Worm (Caenorhabditis elegans) whole organism, late embryonic: ENCODE results near the gene F20A1.8.

Source experiments
- F13H6.1 ChIP-seq: sonication (generic microtip); optimal IDR thresholded peaks from 2 replicates; lab custom pipeline; 2016; ENCODE audit warnings: missing genetic modification characterization, missing compliant biosample characterization
- Y22D7AL.16 ChIP-seq: sonication (generic microtip); optimal IDR thresholded peaks from 2 replicates; lab custom pipeline; 2016; ENCODE audit warnings: missing genetic modification characterization, missing compliant biosample characterization
- ceh-14 ChIP-seq: sonication (generic microtip); optimal IDR thresholded peaks from 2 replicates; lab custom pipeline; 2016; ENCODE audit warnings: missing genotype, missing genetic modification characterization, missing compliant biosample characterization
- ceh-19 ChIP-seq: fragments of 200-800 bp; sonication (Bioruptor generic); optimal IDR thresholded peaks from 2 replicates; lab custom pipeline; 2018; ENCODE audit warnings: mild to moderate bottlenecking, missing genetic modification characterization, missing compliant biosample characterization
- ceh-2 ChIP-seq: sonication (generic microtip); optimal IDR thresholded peaks from 2 replicates; lab custom pipeline; 2016; ENCODE audit warnings: missing genotype, missing genetic modification characterization, missing compliant biosample characterization
- ceh-6 ChIP-seq: fragments of 200-800 bp; sonication (Bioruptor generic); optimal IDR thresholded peaks from 2 replicates; lab custom pipeline; 2018; ENCODE audit warnings: mild to moderate bottlenecking, missing genetic modification characterization, missing compliant biosample characterization
- ets-4 ChIP-seq: sonication (generic microtip); optimal IDR thresholded peaks from 2 replicates; lab custom pipeline; 2016; ENCODE audit warnings: missing genetic modification characterization, missing compliant biosample characterization
- hlh-13 ChIP-seq: fragments of 200-800 bp; sonication (Bioruptor generic); optimal IDR thresholded peaks from 2 replicates; lab custom pipeline; 2018; ENCODE audit warnings: mild to moderate bottlenecking, missing genetic modification characterization, missing compliant biosample characterization
- madf-2 ChIP-seq: sonication (generic microtip); optimal IDR thresholded peaks from 2 replicates; lab custom pipeline; 2017; ENCODE audit warnings: missing genetic modification characterization, missing compliant biosample characterization
- mec-3 ChIP-seq: sonication (generic microtip); optimal IDR thresholded peaks from 2 replicates; lab custom pipeline; 2016; ENCODE audit warnings: borderline replicate concordance, missing genetic modification characterization, missing compliant biosample characterization
- nhr-11 ChIP-seq: fragments of 150-350 bp; optimal IDR thresholded peaks from 2 replicates; lab custom pipeline; 2014; ENCODE audit warnings: missing biosample characterization, missing genetic modification characterization
- npax-4 ChIP-seq: sonication (generic microtip); optimal IDR thresholded peaks from 2 replicates; lab custom pipeline; 2016; ENCODE audit warnings: missing genetic modification characterization, missing compliant biosample characterization
- pat-9 ChIP-seq: fragments of 200-800 bp; sonication (Bioruptor generic); optimal IDR thresholded peaks from 2 replicates; lab custom pipeline; 2018; ENCODE audit warnings: mild to moderate bottlenecking, missing genetic modification characterization, moderate library complexity, missing compliant biosample characterization
- pax-1 ChIP-seq: fragments of 150-350 bp; optimal IDR thresholded peaks from 2 replicates; lab custom pipeline; 2014; ENCODE audit warnings: missing biosample characterization, missing genetic modification characterization
- pha-4 ChIP-seq: fragments of 150-350 bp; optimal IDR thresholded peaks from 2 replicates; lab custom pipeline; 2018; ENCODE audit warnings: missing biosample characterization, missing genetic modification reagents, missing genetic modification characterization
- unc-42 ChIP-seq: sonication (generic microtip); optimal IDR thresholded peaks from 2 replicates; lab custom pipeline; 2016; ENCODE audit warnings: missing genotype, missing genetic modification characterization, missing compliant biosample characterization
- unc-55 ChIP-seq: sonication (generic microtip); optimal IDR thresholded peaks from 2 replicates; lab custom pipeline; 2017; ENCODE audit warnings: missing biosample characterization, missing genetic modification reagents, missing genetic modification characterization
- zip-5 ChIP-seq: sonication (generic microtip); optimal IDR thresholded peaks from 2 replicates; lab custom pipeline; 2016; ENCODE audit warnings: missing genetic modification characterization, missing compliant biosample characterization

The F20A1.8 gene

ce11 chrV:6998303-6998884 lies 49.0 kb downstream of the F20A1.8 start, which contains the start of gene nhr-42:
TSS of gene nhr-42 (plus strand) at chrV:6998819.
- TF ChIP-seq pha-4 (tag; lab: Kevin White, UChicago) (no peak), Y22D7AL.16 (tag; lab: Kevin White, UChicago) (no peak), unc-55 (GFP tag; lab: Kevin White, UChicago) (no peak), pat-9 (tag; lab: Kevin White, UChicago) (no peak), npax-4 (no peak), F13H6.1 (tag; lab: Kevin White, UChicago) (no peak), pax-1 (tag; lab: Kevin White, UChicago) (no peak), hlh-13 (GFP tag; lab: Kevin White, UChicago) (no peak), ceh-6 (no peak), madf-2 (tag; lab: Kevin White, UChicago) (no peak), nhr-11 (no peak), ceh-14 (tag; lab: Kevin White, UChicago) (no peak), ceh-2 (tag; lab: Kevin White, UChicago) (no peak), ets-4 (tag; lab: Kevin White, UChicago) (no peak), mec-3 (tag; lab: Kevin White, UChicago) (no peak), unc-42 (tag; lab: Kevin White, UChicago) (no peak), ceh-19 (no peak), zip-5 (tag; lab: Kevin White, UChicago) (no peak)
